Fruit fly (Drosophila melanogaster): ENCODE results near the gene CG4577.

The CG4577 gene

DNA sequence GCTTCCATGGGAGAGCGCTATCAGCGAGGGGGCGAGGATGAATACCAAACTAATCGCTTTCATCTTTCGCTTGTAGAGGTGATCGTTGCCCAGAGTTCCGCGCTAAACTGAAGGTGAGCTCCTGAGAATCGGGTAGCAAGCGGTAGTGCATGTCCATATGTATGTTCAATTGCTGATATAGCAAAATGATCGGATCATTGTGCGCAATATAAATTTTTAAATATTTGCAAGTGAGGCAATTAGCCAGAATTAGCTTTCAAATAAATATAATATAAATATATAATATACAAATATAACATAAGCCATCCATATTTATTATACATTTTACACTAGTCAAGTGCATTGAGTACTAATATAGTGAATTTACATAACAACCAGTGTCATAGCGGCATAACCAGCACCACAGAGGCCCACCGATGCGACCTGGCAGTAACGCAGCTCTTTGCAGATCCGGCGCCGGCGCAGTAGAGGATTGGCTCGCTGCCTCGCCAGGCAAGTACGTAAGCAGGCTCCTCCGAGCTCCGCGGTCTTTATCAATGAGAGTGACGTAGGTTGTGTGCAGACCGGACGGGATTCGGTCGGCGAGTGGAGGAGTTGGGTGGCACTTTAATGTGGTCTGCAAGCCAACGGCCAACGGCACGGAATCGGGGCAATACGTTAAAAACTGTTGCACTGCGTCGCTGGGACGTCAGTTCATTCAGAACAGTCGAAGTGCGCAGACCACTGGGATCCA is at the start of gene CG4577, which contains the start of gene Iris:
TSS of gene CG4577 (plus strand) at position 683 of the 733 bp plus-strand sequence.
TSS of gene Iris (minus strand) at position 88 of the 733 bp plus-strand sequence.
- TF ChIP-seq GATAd (GFP tag; optimal IDR thresholded peaks at IDR 0.05) = no peak
- no peak for TF ChIP-seq CG32264 (GFP tag; optimal IDR thresholded peaks at IDR 0.05)
- TF ChIP-seq Hr78 (GFP tag; optimal IDR thresholded peaks at IDR 0.05) = no peak
- no peak for TF ChIP-seq Hr83 (GFP tag; optimal IDR thresholded peaks at IDR 0.05; ENCODE audit: poor library complexity, severe bottlenecking)
- TF ChIP-seq Vsx2 (GFP tag; optimal IDR thresholded peaks at IDR 0.05; ENCODE audit: partially characterized antibody) = no peak
- TF ChIP-seq Sp1 (GFP tag; optimal IDR thresholded peaks at IDR 0.05) = no peak
- no peak for TF ChIP-seq usp (GFP tag; optimal IDR thresholded peaks at IDR 0.05)
- no peak for TF ChIP-seq OdsH (GFP tag; optimal IDR thresholded peaks at IDR 0.05)
- TF ChIP-seq psq (GFP tag; optimal IDR thresholded peaks at IDR 0.05) = no peak
- no peak for TF ChIP-seq ey (GFP tag; optimal IDR thresholded peaks at IDR 0.05)
- no peak for TF ChIP-seq sage (GFP tag; optimal IDR thresholded peaks at IDR 0.05)
- TF ChIP-seq Hnf4 (GFP tag; optimal IDR thresholded peaks at IDR 0.05) = no peak
- no peak for TF ChIP-seq tai (GFP tag; optimal IDR thresholded peaks at IDR 0.05)
- TF ChIP-seq jim (GFP tag; optimal IDR thresholded peaks at IDR 0.05) = no peak

DNA sequence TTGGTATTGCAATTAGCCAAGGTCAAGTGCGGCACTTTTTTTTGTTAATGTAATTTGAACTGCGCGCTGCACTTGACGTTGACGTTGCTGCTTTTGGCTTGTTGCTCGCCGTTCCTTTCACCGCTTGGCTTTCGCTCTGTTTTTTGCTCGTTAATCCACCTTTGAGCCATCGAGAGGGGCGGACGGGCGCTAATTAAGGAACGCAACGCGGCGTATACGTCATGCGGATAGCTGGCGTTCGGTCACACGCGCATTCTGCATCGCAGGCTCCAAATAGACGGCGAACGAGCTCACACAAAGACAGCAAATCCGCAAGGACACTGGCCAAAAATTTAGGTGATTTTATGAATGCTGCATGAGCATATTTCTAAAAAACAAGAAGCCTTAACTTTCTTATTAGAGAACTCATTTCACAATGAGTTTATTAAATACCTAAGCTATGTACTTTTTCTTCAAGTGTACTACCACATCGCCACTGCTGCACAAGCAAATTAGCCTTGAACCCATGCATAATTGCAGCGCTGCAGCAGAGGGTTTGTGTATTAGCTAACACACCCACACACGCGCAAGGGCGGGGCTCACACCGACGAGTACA is 48.1 kb upstream of the CG4577 start:
- peak in 1 of 2 experiments; percentile 24 for TF ChIP-seq foxo (GFP tag; optimal IDR thresholded peaks at IDR 0.05)
- TF ChIP-seq rgr (GFP tag; optimal IDR thresholded peaks at IDR 0.05) = peak; percentile 16
- no peak for TF ChIP-seq HLH106 (tag; optimal IDR thresholded peaks at IDR 0.05)

DNA sequence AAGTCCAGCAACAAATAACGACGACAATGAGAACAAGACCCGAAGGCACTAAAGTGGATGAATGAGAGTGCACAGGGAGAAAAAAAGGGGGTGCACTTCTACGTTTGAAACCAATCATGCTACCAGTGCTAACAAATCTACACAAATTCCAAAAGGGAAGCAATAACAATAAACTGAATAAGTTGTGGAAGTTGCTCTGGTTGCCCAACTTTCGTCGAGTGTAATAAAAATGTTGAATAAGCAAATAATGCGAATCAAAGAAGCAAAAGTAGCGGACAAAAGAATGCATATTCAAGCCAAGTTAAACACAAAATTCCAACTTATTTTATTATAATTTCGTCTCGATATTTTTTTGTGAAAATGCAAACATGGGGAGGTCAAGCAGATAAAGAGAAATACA is 42.8 kb upstream of the CG4577 start:
- TF ChIP-seq sv (GFP tag; optimal IDR thresholded peaks at IDR 0.05) (no peak), CG9705 (GFP tag; optimal IDR thresholded peaks at IDR 0.05) (no peak), dl (GFP tag; optimal IDR thresholded peaks at IDR 0.05; ENCODE audit: insufficient read depth in 1 of 2, partially characterized antibody in 2 of 2) (no peak), GATAd (GFP tag; optimal IDR thresholded peaks at IDR 0.05) (no peak), N (GFP tag; optimal IDR thresholded peaks at IDR 0.05) (no peak), h (GFP tag; optimal IDR thresholded peaks at IDR 0.05) (no peak), Abd-B (GFP tag; optimal IDR thresholded peaks at IDR 0.05) (no peak), br (GFP tag; optimal IDR thresholded peaks at IDR 0.05) (no peak), CG32264 (GFP tag; optimal IDR thresholded peaks at IDR 0.05) (no peak), tai (GFP tag; optimal IDR thresholded peaks at IDR 0.05) (no peak), Rel (GFP tag; optimal IDR thresholded peaks at IDR 0.05) (no peak), Rel (tag; optimal IDR thresholded peaks at IDR 0.05) (no peak), CrebA (GFP tag; optimal IDR thresholded peaks at IDR 0.05; ENCODE audit: borderline replicate concordance) (no peak), lola (GFP tag; optimal IDR thresholded peaks at IDR 0.05) (no peak), pan (optimal IDR thresholded peaks at IDR 0.05) (no peak), jim (GFP tag; optimal IDR thresholded peaks at IDR 0.05) (no peak), foxo (GFP tag; optimal IDR thresholded peaks at IDR 0.05) (no peak)

DNA sequence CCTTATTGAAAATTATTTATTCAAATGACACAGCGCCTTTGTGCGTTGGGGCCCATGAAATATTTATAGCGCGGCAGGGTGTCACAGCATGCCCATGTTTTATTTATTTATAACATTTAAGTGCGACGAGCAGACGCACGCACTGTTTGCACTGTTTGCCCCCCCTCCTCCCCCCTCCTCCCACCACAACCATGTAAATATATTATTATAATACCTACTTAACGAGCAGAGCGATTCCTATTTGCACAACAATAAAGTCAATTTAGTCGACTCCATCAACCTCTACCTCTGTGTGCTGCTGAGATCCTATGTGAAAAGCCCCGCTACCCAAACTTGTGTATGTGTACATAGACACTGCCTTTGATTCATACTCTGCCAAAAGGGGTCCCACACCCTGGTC is 39.8 kb upstream of the CG4577 start:
- TF ChIP-seq h (GFP tag; optimal IDR thresholded peaks at IDR 0.05) (peak; percentile 36), Dfd (GFP tag; optimal IDR thresholded peaks at IDR 0.05) (peak; percentile 78), HLH106 (tag; optimal IDR thresholded peaks at IDR 0.05) (no peak), br (GFP tag; optimal IDR thresholded peaks at IDR 0.05) (no peak), Dif (GFP tag; optimal IDR thresholded peaks at IDR 0.05; ENCODE audit: partially characterized antibody) (no peak), Rel (GFP tag; optimal IDR thresholded peaks at IDR 0.05) (no peak), Rel (tag; optimal IDR thresholded peaks at IDR 0.05) (peak; percentile 51), dmrt93B (GFP tag; optimal IDR thresholded peaks at IDR 0.05) (no peak), brk (GFP tag; optimal IDR thresholded peaks at IDR 0.05) (no peak), Myc (optimal IDR thresholded peaks at IDR 0.05) (no peak), Hr83 (GFP tag; optimal IDR thresholded peaks at IDR 0.05; ENCODE audit: poor library complexity, severe bottlenecking) (no peak), woc (GFP tag; optimal IDR thresholded peaks at IDR 0.05) (no peak), Abd-B (GFP tag; optimal IDR thresholded peaks at IDR 0.05) (no peak), Vsx2 (GFP tag; optimal IDR thresholded peaks at IDR 0.05; ENCODE audit: partially characterized antibody) (no peak)

Measured in whole organism, wandering third instar larva.